Worm (Caenorhabditis elegans): ENCODE data around the gene dct-11.

ce11 chrX:5847268-5847667 is 7.7 kb upstream of the dct-11 start:
- TF ChIP-seq ets-4 (tag; optimal IDR thresholded peaks at IDR 0.05) (no peak), C38D4.7 (GFP tag; optimal IDR thresholded peaks at IDR 0.05) (no peak), nfya-1 (tag; optimal IDR thresholded peaks at IDR 0.05) (no peak), pqm-1 (tag; optimal IDR thresholded peaks at IDR 0.05) (no peak), sox-4 (tag; optimal IDR thresholded peaks at IDR 0.05) (no peak), F13H6.1 (tag; optimal IDR thresholded peaks at IDR 0.05) (no peak), pax-1 (tag; optimal IDR thresholded peaks at IDR 0.05) (no peak)
